Worm (Caenorhabditis elegans) whole organism, late embryonic: Measurements from ENCODE around the gene npr-12.

Experiments
- C08G9.2 ChIP-seq: sonication (generic microtip); optimal IDR thresholded peaks from 2 replicates; lab custom pipeline; 2016; ENCODE audit warnings: mild to moderate bottlenecking, missing genetic modification characterization, moderate library complexity, missing compliant biosample characterization
- K09A11.1 ChIP-seq: sonication (generic microtip); optimal IDR thresholded peaks from 2 replicates; lab custom pipeline; 2017; ENCODE audit warnings: antibody characterized with exemption, mild to moderate bottlenecking, missing genetic modification characterization, missing compliant biosample characterization; ENCODE audit not compliant: insufficient read depth
- T23F11.4 ChIP-seq: fragments of 200-800 bp; sonication (Bioruptor generic); optimal IDR thresholded peaks from 2 replicates; lab custom pipeline; 2018; ENCODE audit warnings: mild to moderate bottlenecking, missing genetic modification characterization, missing compliant biosample characterization
- Y22D7AL.16 ChIP-seq: sonication (generic microtip); optimal IDR thresholded peaks from 2 replicates; lab custom pipeline; 2016; ENCODE audit warnings: missing genetic modification characterization, missing compliant biosample characterization
- ceh-18 ChIP-seq: sonication (generic microtip); optimal IDR thresholded peaks from 2 replicates; lab custom pipeline; 2016; ENCODE audit warnings: missing genetic modification characterization, missing compliant biosample characterization
- ceh-19 ChIP-seq: fragments of 200-800 bp; sonication (Bioruptor generic); optimal IDR thresholded peaks from 2 replicates; lab custom pipeline; 2018; ENCODE audit warnings: mild to moderate bottlenecking, missing genetic modification characterization, missing compliant biosample characterization
- ceh-2 ChIP-seq: sonication (generic microtip); optimal IDR thresholded peaks from 2 replicates; lab custom pipeline; 2016; ENCODE audit warnings: missing genotype, missing genetic modification characterization, missing compliant biosample characterization
- ceh-24 ChIP-seq: sonication (generic microtip); optimal IDR thresholded peaks from 2 replicates; lab custom pipeline; 2016; ENCODE audit warnings: mild to moderate bottlenecking, missing genetic modification characterization, missing compliant biosample characterization
- ceh-30 ChIP-seq: fragments of 150-350 bp; optimal IDR thresholded peaks from 2 replicates; lab custom pipeline; 2014; ENCODE audit warnings: missing biosample characterization, missing genetic modification characterization
- ceh-31 ChIP-seq: sonication (generic microtip); optimal IDR thresholded peaks from 2 replicates; lab custom pipeline; 2016; ENCODE audit warnings: missing genetic modification characterization, missing compliant biosample characterization
- ceh-9 ChIP-seq: sonication (generic microtip); optimal IDR thresholded peaks from 2 replicates; lab custom pipeline; 2016; ENCODE audit warnings: mild to moderate bottlenecking, missing genetic modification characterization, inconsistent platforms, missing compliant biosample characterization
- che-1 ChIP-seq: sonication (generic microtip); optimal IDR thresholded peaks from 2 replicates; lab custom pipeline; 2016; ENCODE audit warnings: mild to moderate bottlenecking, missing genetic modification characterization, missing compliant biosample characterization
- dmd-4 ChIP-seq: sonication (generic microtip); optimal IDR thresholded peaks from 2 replicates; lab custom pipeline; 2016; ENCODE audit warnings: borderline replicate concordance, missing genetic modification characterization, missing compliant biosample characterization
- dve-1 ChIP-seq: sonication (generic microtip); optimal IDR thresholded peaks from 2 replicates; lab custom pipeline; 2017; ENCODE audit warnings: antibody characterized with exemption, mild to moderate bottlenecking, missing genetic modification characterization, missing compliant biosample characterization
- elt-2 ChIP-seq: sonication (generic microtip); optimal IDR thresholded peaks from 2 replicates; lab custom pipeline; 2016; ENCODE audit warnings: missing genetic modification reagents, missing genetic modification characterization, missing compliant biosample characterization
- ets-4 ChIP-seq: sonication (generic microtip); optimal IDR thresholded peaks from 2 replicates; lab custom pipeline; 2016; ENCODE audit warnings: missing genetic modification characterization, missing compliant biosample characterization
- fkh-6 ChIP-seq: sonication (generic microtip); optimal IDR thresholded peaks from 2 replicates; lab custom pipeline; 2016; ENCODE audit warnings: missing genetic modification characterization, missing compliant biosample characterization
- gmeb-2 ChIP-seq: sonication (generic microtip); optimal IDR thresholded peaks from 2 replicates; lab custom pipeline; 2016; ENCODE audit warnings: missing genetic modification characterization, inconsistent platforms, missing compliant biosample characterization
- hlh-13 ChIP-seq: fragments of 200-800 bp; sonication (Bioruptor generic); optimal IDR thresholded peaks from 2 replicates; lab custom pipeline; 2018; ENCODE audit warnings: mild to moderate bottlenecking, missing genetic modification characterization, missing compliant biosample characterization
- hlh-8 ChIP-seq: sonication (generic microtip); optimal IDR thresholded peaks from 2 replicates; lab custom pipeline; 2016; ENCODE audit warnings: missing genotype, missing genetic modification characterization, missing compliant biosample characterization
- lin-11 ChIP-seq: fragments of 200-800 bp; sonication (Bioruptor generic); optimal IDR thresholded peaks from 2 replicates; lab custom pipeline; 2018; ENCODE audit warnings: mild to moderate bottlenecking, missing genetic modification characterization, missing compliant biosample characterization
- madf-2 ChIP-seq: sonication (generic microtip); optimal IDR thresholded peaks from 2 replicates; lab custom pipeline; 2017; ENCODE audit warnings: missing genetic modification characterization, missing compliant biosample characterization
- mec-3 ChIP-seq: sonication (generic microtip); optimal IDR thresholded peaks from 2 replicates; lab custom pipeline; 2016; ENCODE audit warnings: borderline replicate concordance, missing genetic modification characterization, missing compliant biosample characterization
- nhr-11 ChIP-seq: fragments of 150-350 bp; optimal IDR thresholded peaks from 2 replicates; lab custom pipeline; 2014; ENCODE audit warnings: missing biosample characterization, missing genetic modification characterization
- nhr-232 ChIP-seq: sonication (generic microtip); optimal IDR thresholded peaks from 2 replicates; lab custom pipeline; 2016; ENCODE audit warnings: missing genetic modification characterization, missing compliant biosample characterization
- npax-4 ChIP-seq: sonication (generic microtip); optimal IDR thresholded peaks from 2 replicates; lab custom pipeline; 2016; ENCODE audit warnings: missing genetic modification characterization, missing compliant biosample characterization
- pax-1 ChIP-seq: fragments of 150-350 bp; optimal IDR thresholded peaks from 2 replicates; lab custom pipeline; 2014; ENCODE audit warnings: missing biosample characterization, missing genetic modification characterization
- pha-2 ChIP-seq: sonication (generic microtip); optimal IDR thresholded peaks from 2 replicates; lab custom pipeline; 2017; ENCODE audit warnings: mild to moderate bottlenecking, missing genetic modification characterization, missing compliant biosample characterization
- pha-4 ChIP-seq: fragments of 150-350 bp; optimal IDR thresholded peaks from 2 replicates; lab custom pipeline; 2018; ENCODE audit warnings: missing biosample characterization, missing genetic modification reagents, missing genetic modification characterization
- pros-1 ChIP-seq: fragments of 150-350 bp; optimal IDR thresholded peaks from 2 replicates; lab custom pipeline; 2014; ENCODE audit warnings: missing biosample characterization, missing genetic modification reagents, missing genetic modification characterization
- rnt-1 ChIP-seq: sonication (generic microtip); optimal IDR thresholded peaks from 2 replicates; lab custom pipeline; 2016; ENCODE audit warnings: missing genetic modification characterization, missing compliant biosample characterization
- unc-3 ChIP-seq, 2 experiments: fragments of 200-800 bp in 1 of 2; sonication (Bioruptor generic) in 1 of 2; sonication (generic microtip) in 1 of 2; conservative IDR thresholded peaks in 1 of 2; optimal IDR thresholded peaks in 1 of 2; 2 replicates each; pipeline versions ENCODE4 v1.3.6 to Lab custom; 2016 to 2022; ENCODE audit warnings: missing compliant biosample characterization in 2 of 2, missing genetic modification characterization in 2 of 2, missing genetic modification reagents in 1 of 2
- unc-55 ChIP-seq: sonication (generic microtip); optimal IDR thresholded peaks from 2 replicates; lab custom pipeline; 2017; ENCODE audit warnings: missing biosample characterization, missing genetic modification reagents, missing genetic modification characterization
- unc-86 ChIP-seq: sonication (generic microtip); optimal IDR thresholded peaks from 2 replicates; lab custom pipeline; 2016; ENCODE audit warnings: missing genetic modification characterization, missing compliant biosample characterization
- ztf-16 ChIP-seq: sonication (generic microtip); optimal IDR thresholded peaks from 2 replicates; lab custom pipeline; 2017; ENCODE audit warnings: missing genetic modification characterization, missing compliant biosample characterization

npr-12 gene

ce11 chrIV:6937548-6937947, at the start of gene npr-12:
npr-12 (minus strand) TSS chrIV:6937648.
- TF ChIP-seq ceh-30 (tag; lab: Kevin White, UChicago) (no peak), ceh-18 (tag; lab: Kevin White, UChicago) (no peak), unc-3 (GFP tag; conservative IDR thresholded peaks at IDR 0.05; lab: Robert Waterston, UW) (no peak), unc-3 (tag; optimal IDR thresholded peaks at IDR 0.05; lab: Kevin White, UChicago) (no peak), ztf-16 (tag; lab: Kevin White, UChicago) (no peak), ceh-9 (tag; lab: Kevin White, UChicago) (no peak), K09A11.1 (tag; lab: Kevin White, UChicago) (no peak), Y22D7AL.16 (tag; lab: Kevin White, UChicago) (no peak), pros-1 (no peak), C08G9.2 (tag; lab: Kevin White, UChicago) (no peak), hlh-8 (tag; lab: Kevin White, UChicago) (no peak), lin-11 (tag; lab: Kevin White, UChicago) (no peak), rnt-1 (no peak), madf-2 (tag; lab: Kevin White, UChicago) (no peak), gmeb-2 (no peak), ceh-31 (tag; lab: Kevin White, UChicago) (no peak), elt-2 (tag; lab: Kevin White, UChicago) (no peak), ceh-2 (tag; lab: Kevin White, UChicago) (no peak), unc-86 (no peak), ets-4 (tag; lab: Kevin White, UChicago) (no peak), fkh-6 (no peak)

DNA sequence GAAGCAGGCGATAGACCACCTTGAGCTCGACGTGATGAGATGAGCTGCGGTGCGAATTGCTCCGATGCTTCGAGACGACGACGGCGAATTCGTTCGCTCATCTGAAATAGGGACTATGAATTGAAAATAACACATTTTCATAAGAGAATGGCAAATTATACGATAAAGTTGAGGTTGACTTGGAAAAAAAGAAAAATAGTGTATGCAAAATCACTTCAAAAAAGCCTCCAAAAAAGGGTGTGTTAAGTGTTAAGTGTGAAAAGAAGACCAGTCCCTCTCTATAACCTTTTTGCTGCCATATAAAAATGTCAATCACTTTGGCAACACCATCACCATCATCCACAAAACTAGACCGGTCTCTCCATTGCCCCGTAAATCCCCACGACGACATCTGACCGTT, 49.4 kb upstream of the npr-12 start, which contains the start of gene prkl-1:
Gene prkl-1, minus strand, starts transcription at position 101 of the 400 bp plus-strand sequence.
- TF ChIP-seq hlh-13 (GFP tag; lab: Kevin White, UChicago): no peak
- TF ChIP-seq, all 69 proteins: peak for 0

ce11 chrIV:6984449-6985380, 47.3 kb upstream of the npr-12 start:
- no peak for TF ChIP-seq nhr-11
- TF ChIP-seq unc-86: no peak
- peak; percentile 32 for TF ChIP-seq ceh-31 (tag; lab: Kevin White, UChicago)
- peak; percentile 91 for TF ChIP-seq pax-1 (tag; lab: Kevin White, UChicago)
- TF ChIP-seq nhr-232 (tag; lab: Kevin White, UChicago): no peak
- peak; percentile 67 for TF ChIP-seq unc-55 (GFP tag; lab: Kevin White, UChicago)
- TF ChIP-seq pha-2 (tag; lab: Kevin White, UChicago): peak; percentile 12
- TF ChIP-seq unc-3 (GFP tag; conservative IDR thresholded peaks at IDR 0.05; lab: Robert Waterston, UW): no peak
- no peak for TF ChIP-seq unc-3 (tag; optimal IDR thresholded peaks at IDR 0.05; lab: Kevin White, UChicago)
- TF ChIP-seq npax-4 (tag; lab: Kevin White, UChicago): no peak

DNA sequence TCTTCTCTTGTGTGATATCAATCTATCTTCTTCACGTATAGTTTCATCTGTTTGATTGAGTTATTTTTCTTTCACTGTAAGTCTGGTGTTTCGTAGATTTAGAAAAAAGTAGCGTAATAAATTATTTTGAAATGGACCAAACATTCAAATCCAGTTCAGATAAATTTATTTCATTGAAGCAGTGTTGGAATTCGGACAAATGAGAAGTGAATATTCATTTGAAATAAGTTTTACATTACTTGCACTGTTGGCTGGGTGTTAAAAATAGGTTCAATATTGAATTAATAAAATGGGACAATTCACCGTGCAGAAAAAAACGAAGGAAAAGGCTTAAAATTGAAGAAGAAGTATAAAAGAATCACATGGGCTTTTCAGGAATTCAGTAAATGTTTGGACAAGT, 41.2 kb upstream of the npr-12 start:
- no peak for TF ChIP-seq ceh-24 (tag; lab: Kevin White, UChicago)
- no peak for TF ChIP-seq rnt-1
- TF ChIP-seq unc-86: no peak
- TF ChIP-seq pax-1 (tag; lab: Kevin White, UChicago): no peak

DNA sequence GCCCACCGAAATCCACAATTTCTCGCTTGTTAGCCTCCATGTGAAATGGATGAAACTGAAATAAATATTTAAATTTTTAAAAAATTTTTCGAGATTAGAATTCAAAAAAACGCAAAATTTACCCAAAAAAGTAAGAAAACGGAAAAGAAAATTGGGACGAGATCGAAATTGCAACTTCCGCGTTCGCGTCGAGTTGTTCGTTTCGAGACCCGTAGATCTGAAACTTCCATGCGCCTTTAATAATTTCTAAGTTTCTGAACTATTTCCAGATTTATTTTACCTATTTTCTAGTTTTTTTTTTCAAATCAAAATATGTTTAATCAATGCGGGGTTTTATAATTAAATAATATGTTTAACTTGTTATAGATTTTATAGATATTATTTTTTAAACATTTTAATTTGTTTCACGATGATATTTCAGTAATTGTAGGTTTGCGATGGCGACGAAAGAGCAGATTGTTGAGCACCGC, 39.7 kb upstream of the npr-12 start, which contains the start of the genes pgl-1 and him-3:
Gene pgl-1, minus strand, starts transcription at position 230 of the 470 bp plus-strand sequence.
Gene him-3, plus strand, starts transcription at position 420 of the 470 bp plus-strand sequence.
- no peak for TF ChIP-seq T23F11.4 (GFP tag; lab: Kevin White, UChicago)
- TF ChIP-seq mec-3: no peak
- TF ChIP-seq lin-11 (tag; lab: Kevin White, UChicago): no peak
- TF ChIP-seq unc-3 (GFP tag; conservative IDR thresholded peaks at IDR 0.05; lab: Robert Waterston, UW): no peak
- no peak for TF ChIP-seq unc-3 (tag; optimal IDR thresholded peaks at IDR 0.05; lab: Kevin White, UChicago)
- TF ChIP-seq che-1 (tag; lab: Kevin White, UChicago): no peak
- no peak for TF ChIP-seq dve-1 (tag; lab: Kevin White, UChicago)
- TF ChIP-seq ceh-19: no peak
- no peak for TF ChIP-seq pha-4 (tag; lab: Kevin White, UChicago)
- TF ChIP-seq dmd-4 (tag; lab: Kevin White, UChicago): no peak
- no peak for TF ChIP-seq fkh-6
